Fruit fly (Drosophila melanogaster): ENCODE measurements around the gene mtm.

mtm gene

dm6 chr2L:6085733-6086317 is 49.0 kb upstream of the mtm start (continued):
- TF ChIP-seq tna (GFP tag; IDR thresholded peaks at IDR 0.05; ENCODE audit: partially characterized antibody), result no peak
- TF ChIP-seq Dek (tag; optimal IDR thresholded peaks at IDR 0.05), result no peak
- TF ChIP-seq caup (GFP tag; optimal IDR thresholded peaks at IDR 0.05; ENCODE audit: severe bottlenecking), result peak; percentile 23
- no peak for TF ChIP-seq CG2875 (GFP tag; optimal IDR thresholded peaks at IDR 0.05)
- TF ChIP-seq CG6854 (GFP tag; optimal IDR thresholded peaks at IDR 0.05), result no peak
- no peak for TF ChIP-seq emc (GFP tag; optimal IDR thresholded peaks at IDR 0.05)
- TF ChIP-seq eve (GFP tag; optimal IDR thresholded peaks at IDR 0.05), result no peak
- TF ChIP-seq CG31388 (GFP tag; optimal IDR thresholded peaks at IDR 0.05), result no peak
- TF ChIP-seq vvl (GFP tag; IDR thresholded peaks at IDR 0.05), result peak; percentile 36; the same call in 1 of the 2 replicates
- no peak for TF ChIP-seq CG33557 (GFP tag; optimal IDR thresholded peaks at IDR 0.05)
- TF ChIP-seq sr (GFP tag; IDR thresholded peaks at IDR 0.05), result no peak
- no peak for TF ChIP-seq CG3281 (GFP tag; optimal IDR thresholded peaks at IDR 0.05)
- TF ChIP-seq Bteb2 (GFP tag; optimal IDR thresholded peaks at IDR 0.05), result no peak
- TF ChIP-seq CG12155 (GFP tag; optimal IDR thresholded peaks at IDR 0.05), result peak; percentile 23
- peak; percentile 79 for TF ChIP-seq B-H2 (GFP tag; optimal IDR thresholded peaks at IDR 0.05)
- TF ChIP-seq CG12219 (GFP tag; optimal IDR thresholded peaks at IDR 0.05), result no peak
- TF ChIP-seq CG17802 (tag; optimal IDR thresholded peaks at IDR 0.05), result no peak
- TF ChIP-seq CG8290 (GFP tag; optimal IDR thresholded peaks at IDR 0.05), result no peak
- TF ChIP-seq CG8290 (tag; optimal IDR thresholded peaks at IDR 0.05), result peak in 1 of 2 experiments; percentile 10
- TF ChIP-seq CG43689 (GFP tag; IDR thresholded peaks at IDR 0.05), result no peak
- peak; percentile 40 for TF ChIP-seq Hmr (GFP tag; optimal IDR thresholded peaks at IDR 0.05)
- peak; percentile 98 for TF ChIP-seq rib (GFP tag; IDR thresholded peaks at IDR 0.05)
- no peak for TF ChIP-seq Atf-2 (GFP tag; optimal IDR thresholded peaks at IDR 0.05)
- TF ChIP-seq CG13894 (tag; optimal IDR thresholded peaks at IDR 0.05), result peak; percentile 96

DNA sequence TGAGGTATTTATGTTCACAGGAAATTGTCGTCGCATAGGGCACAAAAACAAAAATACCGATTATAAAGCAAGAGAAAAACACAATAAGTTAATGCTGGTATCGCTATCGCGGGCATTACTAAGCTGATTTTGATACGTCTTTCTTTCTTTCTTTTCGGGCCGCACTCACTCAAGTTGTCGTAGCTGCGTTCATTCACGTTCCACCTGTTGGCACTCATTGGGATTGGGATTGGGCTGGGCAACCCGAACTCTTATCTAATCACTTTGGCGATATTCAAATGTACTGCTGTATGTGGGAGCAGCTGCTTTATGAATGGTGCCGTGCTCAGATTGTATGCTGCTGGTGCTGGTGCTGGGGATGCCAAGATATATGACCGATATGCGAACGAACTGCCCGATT is 47.9 kb upstream of the mtm start:
- 0 out of 3 replicates have a peak, but pooled peaks have one; percentile 15 for TF ChIP-seq CG6175 (GFP tag; IDR thresholded peaks at IDR 0.05)
- TF ChIP-seq fru (optimal IDR thresholded peaks at IDR 0.05), result no peak
- no peak for TF ChIP-seq ato (GFP tag; IDR thresholded peaks at IDR 0.05; ENCODE audit: partially characterized antibody)
- peak; percentile 63 for TF ChIP-seq CG34376 (GFP tag; optimal IDR thresholded peaks at IDR 0.05)
- TF ChIP-seq B-H2 (GFP tag; optimal IDR thresholded peaks at IDR 0.05), result no peak
- TF ChIP-seq sd (tag; optimal IDR thresholded peaks at IDR 0.05), result peak; percentile 53
- TF ChIP-seq tll (GFP tag; optimal IDR thresholded peaks at IDR 0.05), result no peak
- TF ChIP-seq CG18599 (GFP tag; optimal IDR thresholded peaks at IDR 0.05), result peak; percentile 19
- no peak for TF ChIP-seq bbx (GFP tag; IDR thresholded peaks at IDR 0.05; ENCODE audit: partially characterized antibody)
- TF ChIP-seq CG32772 (GFP tag; IDR thresholded peaks at IDR 0.05), result no peak
- TF ChIP-seq CG2199 (GFP tag; IDR thresholded peaks at IDR 0.05), result peak; percentile 91
- TF ChIP-seq Vsx1 (GFP tag; optimal IDR thresholded peaks at IDR 0.05), result no peak
- no peak for TF ChIP-seq CG9797 (GFP tag; optimal IDR thresholded peaks at IDR 0.05)
- no peak for TF ChIP-seq CG6791 (GFP tag; IDR thresholded peaks at IDR 0.05; ENCODE audit: partially characterized antibody)
- peak; percentile 17 for TF ChIP-seq Deaf1 (tag; optimal IDR thresholded peaks at IDR 0.05)
- TF ChIP-seq CG16813 (GFP tag; IDR thresholded peaks at IDR 0.05; ENCODE audit: partially characterized antibody), result no peak
- TF ChIP-seq CG7271 (tag; optimal IDR thresholded peaks at IDR 0.05), result no peak
- no peak for TF ChIP-seq CG8359 (GFP tag; optimal IDR thresholded peaks at IDR 0.05; ENCODE audit: borderline replicate concordance)
- TF ChIP-seq unpg (GFP tag; optimal IDR thresholded peaks at IDR 0.05), result no peak
- TF ChIP-seq Hey (tag; optimal IDR thresholded peaks at IDR 0.05), result peak; percentile 7
- TF ChIP-seq Dbx (GFP tag; IDR thresholded peaks at IDR 0.05), result no peak
- TF ChIP-seq Med (GFP tag), result peak; percentile 63
- TF ChIP-seq sob (GFP tag; IDR thresholded peaks at IDR 0.05), result no peak
- no peak for TF ChIP-seq HLHmδ (GFP tag; optimal IDR thresholded peaks at IDR 0.05)
- TF ChIP-seq Lhr (GFP tag; optimal IDR thresholded peaks at IDR 0.05), result no peak
- TF ChIP-seq GATAe (GFP tag; conservative IDR thresholded peaks at IDR 0.05), result peak; percentile 51; the same call in 1 of the 2 replicates
- peak; percentile 9 for TF ChIP-seq CG10543 (GFP tag; optimal IDR thresholded peaks at IDR 0.05)

All from whole organism, embryonic.